Fruit fly (Drosophila melanogaster): Measurements from ENCODE around the gene CG4229.

The CG4229 gene

dm6 chr3L:16533932-16534331, 22.7 kb upstream of the CG4229 start (continued):
- peak in 1 of 2 experiments; percentile 21 for TF ChIP-seq crp (GFP tag; optimal IDR thresholded peaks at IDR 0.05)
- TF ChIP-seq H2.0 (GFP tag; IDR thresholded peaks at IDR 0.05), result peak; percentile 61
- peak; percentile 76 for TF ChIP-seq ind (GFP tag; optimal IDR thresholded peaks at IDR 0.05)
- TF ChIP-seq mam (GFP tag; optimal IDR thresholded peaks at IDR 0.05), result peak; percentile 56
- TF ChIP-seq Abd-B (GFP tag; optimal IDR thresholded peaks at IDR 0.05), result peak; percentile 79
- peak; percentile 22 for TF ChIP-seq CG2116 (GFP tag; optimal IDR thresholded peaks at IDR 0.05)
- peak; percentile 81 for TF ChIP-seq CG18619 (GFP tag; optimal IDR thresholded peaks at IDR 0.05)
- TF ChIP-seq Sry-β (GFP tag; optimal IDR thresholded peaks at IDR 0.05), result no peak
- TF ChIP-seq unc-4 (GFP tag; IDR thresholded peaks at IDR 0.05; ENCODE audit: partially characterized antibody), result no peak
- peak; percentile 73 for TF ChIP-seq Hand (GFP tag; optimal IDR thresholded peaks at IDR 0.05)
- peak; percentile 87 for TF ChIP-seq bcd (GFP tag; optimal IDR thresholded peaks at IDR 0.05)
- no peak for TF ChIP-seq ac (GFP tag; optimal IDR thresholded peaks at IDR 0.05)
- no peak for TF ChIP-seq luna (GFP tag; optimal IDR thresholded peaks at IDR 0.05)
- TF ChIP-seq otp (GFP tag; IDR thresholded peaks at IDR 0.05), result peak; percentile 49; the same call in 1 of the 3 replicates
- TF ChIP-seq Med (GFP tag), result peak; percentile 89
- no peak for TF ChIP-seq lbe (GFP tag; optimal IDR thresholded peaks at IDR 0.05)
- TF ChIP-seq CG12236 (GFP tag; optimal IDR thresholded peaks at IDR 0.05), result peak; percentile 30
- no peak for TF ChIP-seq tll (GFP tag; optimal IDR thresholded peaks at IDR 0.05)
- TF ChIP-seq emc (GFP tag; optimal IDR thresholded peaks at IDR 0.05), result peak; percentile 61
- TF ChIP-seq gcm2 (GFP tag; optimal IDR thresholded peaks at IDR 0.05), result peak; percentile 52
- no peak for TF ChIP-seq ERR (GFP tag; optimal IDR thresholded peaks at IDR 0.05)
- TF ChIP-seq Mes4 (GFP tag; optimal IDR thresholded peaks at IDR 0.05), result peak; percentile 57
- peak; percentile 77 for TF ChIP-seq Aef1 (GFP tag; IDR thresholded peaks at IDR 0.05)
- TF ChIP-seq ci (GFP tag; IDR thresholded peaks at IDR 0.05), result peak; percentile 56; the same call in 1 of the 3 replicates
- peak; percentile 59; the same call in 1 of the 2 replicates for TF ChIP-seq al (GFP tag; IDR thresholded peaks at IDR 0.05)
- TF ChIP-seq Ada2b (GFP tag; IDR thresholded peaks at IDR 0.05), result peak; percentile 69
- no peak for TF ChIP-seq yki (optimal IDR thresholded peaks at IDR 0.05)
- TF ChIP-seq Fer1 (GFP tag; optimal IDR thresholded peaks at IDR 0.05), result peak; percentile 85
- peak; percentile 64; the same call in 2 of the 3 replicates for TF ChIP-seq Dbx (GFP tag; IDR thresholded peaks at IDR 0.05)
- peak; percentile 63 for TF ChIP-seq salm (tag; optimal IDR thresholded peaks at IDR 0.05)
- TF ChIP-seq row (GFP tag; IDR thresholded peaks at IDR 0.05), result peak; percentile 83
- TF ChIP-seq Camta (GFP tag; optimal IDR thresholded peaks at IDR 0.05), result peak; percentile 75
- TF ChIP-seq CG2199 (GFP tag; IDR thresholded peaks at IDR 0.05), result no peak
- peak; percentile 27 for TF ChIP-seq Jarid2 (GFP tag; optimal IDR thresholded peaks at IDR 0.05)
- TF ChIP-seq ham (GFP tag; IDR thresholded peaks at IDR 0.05), result no peak
- peak; percentile 67; the same call in 2 of the 3 replicates for TF ChIP-seq tgo (GFP tag; IDR thresholded peaks at IDR 0.05)
- TF ChIP-seq Dad (GFP tag; optimal IDR thresholded peaks at IDR 0.05), result peak; percentile 23
- peak; percentile 71 for TF ChIP-seq slbo (GFP tag; IDR thresholded peaks at IDR 0.05)
- TF ChIP-seq sens (GFP tag), result peak; percentile 95
- TF ChIP-seq CG7839 (tag; optimal IDR thresholded peaks at IDR 0.05), result peak; percentile 88
- no peak for TF ChIP-seq z (GFP tag; IDR thresholded peaks at IDR 0.05)
- peak; percentile 82 for TF ChIP-seq Xbp1 (GFP tag; optimal IDR thresholded peaks at IDR 0.05)
- TF ChIP-seq Fer2 (tag; optimal IDR thresholded peaks at IDR 0.05), result peak; percentile 49
- peak; percentile 87 for TF ChIP-seq CG2120 (GFP tag; optimal IDR thresholded peaks at IDR 0.05)
- TF ChIP-seq gcm (GFP tag; optimal IDR thresholded peaks at IDR 0.05), result peak; percentile 47
- no peak for TF ChIP-seq bigmax (GFP tag; optimal IDR thresholded peaks at IDR 0.05)
- TF ChIP-seq CG16779 (GFP tag; IDR thresholded peaks at IDR 0.05), result no peak
- peak in 1 of 2 experiments; percentile 90 for TF ChIP-seq eve (GFP tag; optimal IDR thresholded peaks at IDR 0.05)
- no peak for TF ChIP-seq YL-1 (GFP tag; optimal IDR thresholded peaks at IDR 0.05)
- no peak for TF ChIP-seq sna (GFP tag; IDR thresholded peaks at IDR 0.05; ENCODE audit: partially characterized antibody)
- peak; percentile 63; the same call in 1 of the 2 replicates for TF ChIP-seq klu (GFP tag; IDR thresholded peaks at IDR 0.05)
- peak; percentile 78 for TF ChIP-seq CG12104 (GFP tag; optimal IDR thresholded peaks at IDR 0.05)
